Comparison of ENCODE assay signal across 1 fruit fly cellular context in genomic region chr2L:9136712-9137111, dm6.
TF ChIP-seq lines count a peak whose summit lies in the region.

No protein-coding gene starts in this region.

TF ChIP-seq in whole organism, embryonic, 481 proteins besides CTCF, POLR2A, EP300 and RAD21 (continued from another document):
- TF ChIP-seq CG9215 (GFP tag; IDR thresholded peaks at IDR 0.05; lab: Robert Waterston, UW), result no peak
- TF ChIP-seq sna (GFP tag; IDR thresholded peaks at IDR 0.05; lab: Robert Waterston, UW; ENCODE audit: partially characterized antibody), result 0 out of 2 replicates have a peak, but pooled peaks have one; percentile 38
- no peak for TF ChIP-seq jumu (GFP tag; optimal IDR thresholded peaks at IDR 0.05; lab: Kevin White, UChicago)
- no peak for TF ChIP-seq CG1603 (tag; optimal IDR thresholded peaks at IDR 0.05; lab: Kevin White, UChicago)
- no peak for TF ChIP-seq wdn (GFP tag; IDR thresholded peaks at IDR 0.05; lab: Robert Waterston, UW)
- TF ChIP-seq CG10565 (GFP tag; optimal IDR thresholded peaks at IDR 0.05; lab: Kevin White, UChicago), result no peak
